Worm (Caenorhabditis elegans) whole organism, late embryonic: ENCODE data around the gene fbxc-36.

Experiments
- C08G9.2 ChIP-seq: sonication (generic microtip); optimal IDR thresholded peaks from 2 replicates; lab custom pipeline; 2016; ENCODE audit warnings: mild to moderate bottlenecking, missing genetic modification characterization, moderate library complexity, missing compliant biosample characterization
- F13H6.1 ChIP-seq: sonication (generic microtip); optimal IDR thresholded peaks from 2 replicates; lab custom pipeline; 2016; ENCODE audit warnings: missing genetic modification characterization, missing compliant biosample characterization
- K09A11.1 ChIP-seq: sonication (generic microtip); optimal IDR thresholded peaks from 2 replicates; lab custom pipeline; 2017; ENCODE audit warnings: antibody characterized with exemption, mild to moderate bottlenecking, missing genetic modification characterization, missing compliant biosample characterization; ENCODE audit not compliant: insufficient read depth
- T23F11.4 ChIP-seq: fragments of 200-800 bp; sonication (Bioruptor generic); optimal IDR thresholded peaks from 2 replicates; lab custom pipeline; 2018; ENCODE audit warnings: mild to moderate bottlenecking, missing genetic modification characterization, missing compliant biosample characterization
- Y22D7AL.16 ChIP-seq: sonication (generic microtip); optimal IDR thresholded peaks from 2 replicates; lab custom pipeline; 2016; ENCODE audit warnings: missing genetic modification characterization, missing compliant biosample characterization
- ceh-18 ChIP-seq: sonication (generic microtip); optimal IDR thresholded peaks from 2 replicates; lab custom pipeline; 2016; ENCODE audit warnings: missing genetic modification characterization, missing compliant biosample characterization
- ceh-22 ChIP-seq: sonication (generic microtip); optimal IDR thresholded peaks from 2 replicates; lab custom pipeline; 2017; ENCODE audit warnings: missing biosample characterization, missing genetic modification characterization
- ceh-30 ChIP-seq: fragments of 150-350 bp; optimal IDR thresholded peaks from 2 replicates; lab custom pipeline; 2014; ENCODE audit warnings: missing biosample characterization, missing genetic modification characterization
- ceh-31 ChIP-seq: sonication (generic microtip); optimal IDR thresholded peaks from 2 replicates; lab custom pipeline; 2016; ENCODE audit warnings: missing genetic modification characterization, missing compliant biosample characterization
- ceh-45 ChIP-seq: fragments of 200-800 bp; sonication (Bioruptor generic); IDR thresholded peaks from 2 replicates; pipeline ENCODE4 v1.3.6; 2022; ENCODE audit warnings: missing genetic modification reagents, missing genetic modification characterization, missing compliant biosample characterization
- ceh-48 ChIP-seq: sonication (generic microtip); optimal IDR thresholded peaks from 2 replicates; lab custom pipeline; 2016; ENCODE audit warnings: missing genetic modification characterization, inconsistent platforms, missing compliant biosample characterization
- ceh-6 ChIP-seq: fragments of 200-800 bp; sonication (Bioruptor generic); optimal IDR thresholded peaks from 2 replicates; lab custom pipeline; 2018; ENCODE audit warnings: mild to moderate bottlenecking, missing genetic modification characterization, missing compliant biosample characterization
- dmd-4 ChIP-seq: sonication (generic microtip); optimal IDR thresholded peaks from 2 replicates; lab custom pipeline; 2016; ENCODE audit warnings: borderline replicate concordance, missing genetic modification characterization, missing compliant biosample characterization
- elt-2 ChIP-seq: sonication (generic microtip); optimal IDR thresholded peaks from 2 replicates; lab custom pipeline; 2016; ENCODE audit warnings: missing genetic modification reagents, missing genetic modification characterization, missing compliant biosample characterization
- elt-4 ChIP-seq: sonication (generic microtip); optimal IDR thresholded peaks from 2 replicates; lab custom pipeline; 2016; ENCODE audit warnings: missing genetic modification characterization, missing compliant biosample characterization
- fax-1 ChIP-seq: sonication (generic microtip); optimal IDR thresholded peaks from 2 replicates; lab custom pipeline; 2016; ENCODE audit warnings: missing genotype, missing genetic modification characterization, missing compliant biosample characterization
- fkh-10 ChIP-seq: fragments of 150-350 bp; optimal IDR thresholded peaks from 2 replicates; lab custom pipeline; 2014; ENCODE audit warnings: missing biosample characterization, missing genetic modification reagents, missing genetic modification characterization
- hlh-15 ChIP-seq: sonication (generic microtip); optimal IDR thresholded peaks from 2 replicates; lab custom pipeline; 2016; ENCODE audit warnings: missing genetic modification characterization, missing compliant biosample characterization
- hlh-30 ChIP-seq: sonication (generic microtip); optimal IDR thresholded peaks from 2 replicates; lab custom pipeline; 2017; ENCODE audit warnings: antibody characterized with exemption, missing genetic modification characterization, missing compliant biosample characterization; ENCODE audit not compliant: insufficient read depth
- hlh-6 ChIP-seq: sonication (generic microtip); optimal IDR thresholded peaks from 2 replicates; lab custom pipeline; 2016; ENCODE audit warnings: missing genotype, missing genetic modification characterization, missing compliant biosample characterization
- hlh-8 ChIP-seq: sonication (generic microtip); optimal IDR thresholded peaks from 2 replicates; lab custom pipeline; 2016; ENCODE audit warnings: missing genotype, missing genetic modification characterization, missing compliant biosample characterization
- madf-2 ChIP-seq: sonication (generic microtip); optimal IDR thresholded peaks from 2 replicates; lab custom pipeline; 2017; ENCODE audit warnings: missing genetic modification characterization, missing compliant biosample characterization
- nhr-11 ChIP-seq: fragments of 150-350 bp; optimal IDR thresholded peaks from 2 replicates; lab custom pipeline; 2014; ENCODE audit warnings: missing biosample characterization, missing genetic modification characterization
- nhr-232 ChIP-seq: sonication (generic microtip); optimal IDR thresholded peaks from 2 replicates; lab custom pipeline; 2016; ENCODE audit warnings: missing genetic modification characterization, missing compliant biosample characterization
- odd-2 ChIP-seq: sonication (generic microtip); optimal IDR thresholded peaks from 2 replicates; lab custom pipeline; 2017; ENCODE audit warnings: antibody characterized with exemption, mild to moderate bottlenecking, missing genetic modification characterization, missing compliant biosample characterization
- pag-3 ChIP-seq: sonication (generic microtip); optimal IDR thresholded peaks from 2 replicates; lab custom pipeline; 2016; ENCODE audit warnings: missing compliant biosample characterization, missing genetic modification characterization, borderline replicate concordance
- pros-1 ChIP-seq: fragments of 150-350 bp; optimal IDR thresholded peaks from 2 replicates; lab custom pipeline; 2014; ENCODE audit warnings: missing biosample characterization, missing genetic modification reagents, missing genetic modification characterization
- rnt-1 ChIP-seq: sonication (generic microtip); optimal IDR thresholded peaks from 2 replicates; lab custom pipeline; 2016; ENCODE audit warnings: missing genetic modification characterization, missing compliant biosample characterization
- sdc-2 ChIP-seq: sonication (generic microtip); optimal IDR thresholded peaks from 2 replicates; lab custom pipeline; 2016; ENCODE audit warnings: missing genotype, missing genetic modification characterization, missing compliant biosample characterization
- sox-2 ChIP-seq: fragments of 200-800 bp; sonication (Bioruptor generic); IDR thresholded peaks from 2 replicates; pipeline ENCODE4 v1.3.6; 2022; ENCODE audit warnings: missing genetic modification reagents, missing genetic modification characterization, missing compliant biosample characterization
- sox-4 ChIP-seq: sonication (generic microtip); optimal IDR thresholded peaks from 2 replicates; lab custom pipeline; 2017; ENCODE audit warnings: mild to moderate bottlenecking, missing genetic modification characterization, inconsistent platforms, missing compliant biosample characterization
- tbx-7 ChIP-seq: sonication (generic microtip); optimal IDR thresholded peaks from 2 replicates; lab custom pipeline; 2016; ENCODE audit warnings: missing genotype, missing genetic modification characterization, missing compliant biosample characterization
- ttx-3 ChIP-seq: sonication (generic microtip); optimal IDR thresholded peaks from 2 replicates; lab custom pipeline; 2016; ENCODE audit warnings: missing genetic modification reagents, missing genetic modification characterization, missing compliant biosample characterization
- unc-3 ChIP-seq, 2 experiments: fragments of 200-800 bp in 1 of 2; sonication (Bioruptor generic) in 1 of 2; sonication (generic microtip) in 1 of 2; conservative IDR thresholded peaks in 1 of 2; optimal IDR thresholded peaks in 1 of 2; 2 replicates each; pipeline versions ENCODE4 v1.3.6 to Lab custom; 2016 to 2022; ENCODE audit warnings: missing compliant biosample characterization in 2 of 2, missing genetic modification characterization in 2 of 2, missing genetic modification reagents in 1 of 2
- ztf-16 ChIP-seq: sonication (generic microtip); optimal IDR thresholded peaks from 2 replicates; lab custom pipeline; 2017; ENCODE audit warnings: missing genetic modification characterization, missing compliant biosample characterization

fbxc-36 gene

ce11 chrII:940779-941178 is at the start of gene fbxc-36:
fbxc-36 (plus strand) TSS chrII:940983.
- peak; percentile 48 for TF ChIP-seq hlh-30 (tag; lab: Kevin White, UChicago)
- no peak for TF ChIP-seq ceh-18

ce11 chrII:900720-901332 is 40.0 kb upstream of the fbxc-36 start, which contains the start of gene T07D3.9:
T07D3.9 (minus strand) TSS chrII:900913.
- TF ChIP-seq elt-2 (tag; lab: Kevin White, UChicago) (peak; percentile 92), fkh-10 (no peak)

- TF ChIP-seq Y22D7AL.16 (tag; lab: Kevin White, UChicago): no peak
- TF ChIP-seq ceh-6 (GFP tag; lab: Kevin White, UChicago): no peak
- TF ChIP-seq ceh-30 (tag; lab: Kevin White, UChicago): no peak
- no peak for TF ChIP-seq C08G9.2 (tag; lab: Kevin White, UChicago)
- TF ChIP-seq tbx-7: no peak
- TF ChIP-seq odd-2 (tag; lab: Kevin White, UChicago): no peak
- no peak for TF ChIP-seq sox-4 (tag; lab: Kevin White, UChicago)
- TF ChIP-seq hlh-15 (tag; lab: Kevin White, UChicago): no peak
- TF ChIP-seq dmd-4 (tag; lab: Kevin White, UChicago): no peak
- TF ChIP-seq rnt-1 (tag; lab: Kevin White, UChicago): no peak
- no peak for TF ChIP-seq madf-2
- no peak for TF ChIP-seq ztf-16 (tag; lab: Kevin White, UChicago)
- no peak for TF ChIP-seq hlh-6 (tag; lab: Kevin White, UChicago)
- no peak for TF ChIP-seq hlh-8
Measured at ce11 chrII:901632-902031, 39.2 kb upstream of the fbxc-36 start, which contains the start of gene T07D3.2. T07D3.2 (plus strand) TSS chrII:901932.

ce11 chrII:905335-905734 is 35.4 kb upstream of the fbxc-36 start:
- TF ChIP-seq ceh-48 (tag; lab: Kevin White, UChicago) (no peak), F13H6.1 (tag; lab: Kevin White, UChicago) (no peak), pros-1 (no peak), ceh-18 (no peak), hlh-8 (no peak), ceh-31 (tag; lab: Kevin White, UChicago) (no peak), sdc-2 (tag; lab: Kevin White, UChicago) (no peak), fax-1 (tag; lab: Kevin White, UChicago) (no peak), nhr-11 (tag; lab: Kevin White, UChicago) (no peak), tbx-7 (no peak), ttx-3 (tag; lab: Kevin White, UChicago) (no peak), T23F11.4 (no peak), pag-3 (tag; lab: Kevin White, UChicago) (no peak), odd-2 (tag; lab: Kevin White, UChicago) (no peak), elt-4 (tag; lab: Kevin White, UChicago) (no peak), sox-2 (GFP tag; lab: Robert Waterston, UW) (no peak)

- TF ChIP-seq sdc-2 (tag; lab: Kevin White, UChicago): no peak
- TF ChIP-seq K09A11.1 (tag; lab: Kevin White, UChicago): no peak
- no peak for TF ChIP-seq unc-3 (GFP tag; conservative IDR thresholded peaks at IDR 0.05; lab: Robert Waterston, UW)
- no peak for TF ChIP-seq unc-3 (tag; optimal IDR thresholded peaks at IDR 0.05; lab: Kevin White, UChicago)
- TF ChIP-seq ceh-30 (tag; lab: Kevin White, UChicago): no peak
- TF ChIP-seq ttx-3 (tag; lab: Kevin White, UChicago): no peak
- TF ChIP-seq pros-1: no peak
- TF ChIP-seq nhr-232: no peak
- TF ChIP-seq hlh-15 (tag; lab: Kevin White, UChicago): no peak
- no peak for TF ChIP-seq ceh-45 (GFP tag; lab: Robert Waterston, UW)
- no peak for TF ChIP-seq madf-2
- no peak for TF ChIP-seq hlh-8
- no peak for TF ChIP-seq hlh-30 (tag; lab: Kevin White, UChicago)
- TF ChIP-seq ceh-18: no peak
- TF ChIP-seq elt-4 (tag; lab: Kevin White, UChicago): no peak
- no peak for TF ChIP-seq ceh-22 (tag; lab: Kevin White, UChicago)
- no peak for TF ChIP-seq odd-2 (tag; lab: Kevin White, UChicago)
Measured at ce11 chrII:909554-909953, 31.2 kb upstream of the fbxc-36 start, which contains the start of the genes fbxc-24 and fbxc-27. fbxc-24 (minus strand) TSS chrII:909654. fbxc-27 (plus strand) TSS chrII:909769.
